Worm (Caenorhabditis elegans) whole organism, midembryonic: ENCODE measurements around the gene clec-216.

Experiments
- T22C8.4 ChIP-seq: fragments of 200-800 bp; sonication (Bioruptor generic); IDR thresholded peaks from 2 replicates; pipeline ENCODE4 v1.3.6; 2022; ENCODE audit warnings: missing genetic modification characterization, missing compliant biosample characterization
- flt-1 ChIP-seq: fragments of 200-800 bp; sonication (Bioruptor generic); IDR thresholded peaks from 2 replicates; pipeline ENCODE4 v1.3.6; 2022; ENCODE audit warnings: missing genetic modification characterization, missing compliant biosample characterization
- klf-2 ChIP-seq: fragments of 200-800 bp; sonication (Bioruptor generic); conservative IDR thresholded peaks from 2 replicates; pipeline ENCODE4 v1.3.6; 2022; ENCODE audit warnings: missing genetic modification reagents, missing genetic modification characterization, missing compliant biosample characterization
- med-1 ChIP-seq: sonication (generic microtip); optimal IDR thresholded peaks from 2 replicates; lab custom pipeline; 2017; ENCODE audit warnings: missing genetic modification characterization, mild to moderate bottlenecking, missing compliant biosample characterization, antibody characterized with exemption, missing genetic modification reagents; ENCODE audit not compliant: insufficient read depth
- ref-1 ChIP-seq: fragments of 200-800 bp; sonication (Bioruptor generic); conservative IDR thresholded peaks from 2 replicates; pipeline ENCODE4 v1.3.6; 2022; ENCODE audit warnings: missing genetic modification reagents, missing genetic modification characterization, missing compliant biosample characterization
- tab-1 ChIP-seq: fragments of 200-800 bp; sonication (Bioruptor generic); IDR thresholded peaks from 2 replicates; pipeline ENCODE4 v1.3.6; 2022; ENCODE audit warnings: missing genetic modification characterization, missing compliant biosample characterization
- ztf-23 ChIP-seq: fragments of 200-800 bp; sonication (Bioruptor generic); IDR thresholded peaks from 2 replicates; pipeline ENCODE4 v1.3.6; 2022; ENCODE audit warnings: missing genetic modification reagents, missing genetic modification characterization, missing compliant biosample characterization

ce11 chrV:7940299-7940698, 12.5 kb downstream of the clec-216 start, which contains the start of gene srt-53:
- no peak for TF ChIP-seq flt-1 (GFP tag; lab: Robert Waterston, UW)
- TF ChIP-seq ref-1 (GFP tag; lab: Robert Waterston, UW) = no peak
- no peak for TF ChIP-seq tab-1 (GFP tag; lab: Robert Waterston, UW)
- no peak for TF ChIP-seq klf-2 (GFP tag; lab: Robert Waterston, UW)
- no peak for TF ChIP-seq T22C8.4 (GFP tag; lab: Robert Waterston, UW)
- no peak for TF ChIP-seq ztf-23 (GFP tag; lab: Robert Waterston, UW)
- TF ChIP-seq med-1 (GFP tag; lab: Kevin White, UChicago) = no peak
